Worm (Caenorhabditis elegans): Measurements from ENCODE around the gene sap-140.

- TF ChIP-seq dao-5 (tag; optimal IDR thresholded peaks at IDR 0.05), result no peak
- no peak for TF ChIP-seq him-1 (tag; optimal IDR thresholded peaks at IDR 0.05)
These were observed 18.9 kb downstream of the sap-140 start, which contains the start of gene clk-2 for ce11 chrIII:7518424-7518823.
